Worm (Caenorhabditis elegans) whole organism, early embryonic: ENCODE measurements around the gene moma-1.

Source experiments
- B0310.2 ChIP-seq: sonication (generic microtip); optimal IDR thresholded peaks from 2 replicates; lab custom pipeline; 2016; ENCODE audit warnings: mild to moderate bottlenecking, missing genetic modification characterization, missing compliant biosample characterization
- F13C5.2 ChIP-seq: sonication (generic microtip); optimal IDR thresholded peaks from 2 replicates; lab custom pipeline; 2017; ENCODE audit warnings: mild to moderate bottlenecking, missing genetic modification characterization, inconsistent platforms, missing compliant biosample characterization
- aly-1 ChIP-seq: sonication (generic microtip); optimal IDR thresholded peaks from 2 replicates; lab custom pipeline; 2016; ENCODE audit warnings: missing genetic modification characterization, missing compliant biosample characterization
- ama-1 ChIP-seq: fragments of 150-350 bp; optimal IDR thresholded peaks from 2 replicates; lab custom pipeline; 2014
- ceh-13 ChIP-seq: fragments of 200-800 bp; sonication (Bioruptor generic); optimal IDR thresholded peaks from 2 replicates; lab custom pipeline; 2018; ENCODE audit warnings: mild to moderate bottlenecking, missing genetic modification characterization, missing compliant biosample characterization
- ceh-36 ChIP-seq: sonication (generic microtip); optimal IDR thresholded peaks from 2 replicates; lab custom pipeline; 2016; ENCODE audit warnings: missing genetic modification characterization, inconsistent platforms, missing compliant biosample characterization
- ets-7 ChIP-seq: sonication (generic microtip); optimal IDR thresholded peaks from 2 replicates; lab custom pipeline; 2016; ENCODE audit warnings: missing genotype, missing genetic modification characterization, missing compliant biosample characterization
- flt-1 ChIP-seq: fragments of 200-800 bp; sonication (Bioruptor generic); IDR thresholded peaks from 2 replicates; pipeline ENCODE4 v1.3.6; 2022; ENCODE audit warnings: missing genetic modification characterization, missing compliant biosample characterization
- hmbx-1 ChIP-seq: sonication (generic microtip); optimal IDR thresholded peaks from 2 replicates; lab custom pipeline; 2016; ENCODE audit warnings: mild to moderate bottlenecking, missing genetic modification characterization, missing compliant biosample characterization
- hmg-4 ChIP-seq: fragments of 200-800 bp; sonication (Bioruptor generic); optimal IDR thresholded peaks from 2 replicates; lab custom pipeline; 2018; ENCODE audit warnings: mild to moderate bottlenecking, missing genetic modification characterization, missing compliant biosample characterization
- hnd-1 ChIP-seq: sonication (generic microtip); optimal IDR thresholded peaks from 2 replicates; lab custom pipeline; 2016; ENCODE audit warnings: missing genetic modification characterization, missing compliant biosample characterization
- pes-1 ChIP-seq: fragments of 200-800 bp; sonication (Bioruptor generic); IDR thresholded peaks from 2 replicates; pipeline ENCODE4 v1.3.6; 2022; ENCODE audit warnings: missing genetic modification reagents, missing genetic modification characterization, missing compliant biosample characterization
- scrt-1 ChIP-seq: fragments of 200-800 bp; sonication (Bioruptor generic); IDR thresholded peaks from 2 replicates; pipeline ENCODE4 v1.3.6; 2022; ENCODE audit warnings: missing genetic modification characterization, missing compliant biosample characterization
- sea-1 ChIP-seq: fragments of 200-800 bp; sonication (Bioruptor generic); conservative IDR thresholded peaks from 2 replicates; pipeline ENCODE4 v1.3.6; 2022; ENCODE audit warnings: missing genetic modification characterization, missing compliant biosample characterization
- tbx-11 ChIP-seq: fragments of 200-800 bp; sonication (Bioruptor generic); IDR thresholded peaks from 2 replicates; pipeline ENCODE4 v1.3.6; 2022; ENCODE audit warnings: missing genetic modification characterization, missing compliant biosample characterization
- tbx-37 ChIP-seq: fragments of 200-800 bp; sonication (Bioruptor generic); conservative IDR thresholded peaks from 2 replicates; pipeline ENCODE4 v1.3.6; 2022; ENCODE audit warnings: missing genetic modification reagents, missing genetic modification characterization, missing compliant biosample characterization
- tra-4 ChIP-seq: sonication (generic microtip); optimal IDR thresholded peaks from 2 replicates; lab custom pipeline; 2017; ENCODE audit warnings: missing genetic modification characterization, missing compliant biosample characterization

The moma-1 gene

DNA sequence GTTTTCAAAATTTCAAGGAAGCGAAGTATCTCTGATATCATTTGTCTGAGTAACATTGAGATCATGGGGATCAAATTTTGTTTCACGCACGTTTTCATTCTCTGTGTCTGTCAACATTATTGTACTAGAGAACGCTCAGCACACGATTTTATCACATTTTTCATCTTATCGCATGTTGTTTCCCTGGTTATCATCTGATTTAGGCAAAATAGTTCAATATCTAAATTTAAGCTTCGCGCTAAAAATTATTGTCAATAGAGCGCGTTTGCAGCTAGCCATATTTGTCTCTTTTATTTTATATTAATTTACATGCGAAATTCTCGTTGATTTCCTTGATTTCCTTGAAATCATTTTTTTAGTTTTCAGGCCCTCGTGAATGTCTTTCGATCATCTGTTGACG, 6.7 kb downstream of the moma-1 start, which contains the start of gene K02F3.2:
Gene K02F3.2, plus strand, starts transcription at position 357 of the 400 bp plus-strand sequence.
- TF ChIP-seq ceh-36 (no peak), hmbx-1 (tag; lab: Kevin White, UChicago) (no peak), ama-1 (lab: Kevin White, UChicago) (no peak), tbx-11 (no peak), sea-1 (GFP tag; lab: Robert Waterston, UW) (no peak), hmg-4 (no peak), tra-4 (tag; lab: Kevin White, UChicago) (no peak), flt-1 (GFP tag; lab: Robert Waterston, UW) (no peak), aly-1 (tag; lab: Kevin White, UChicago) (no peak)

DNA sequence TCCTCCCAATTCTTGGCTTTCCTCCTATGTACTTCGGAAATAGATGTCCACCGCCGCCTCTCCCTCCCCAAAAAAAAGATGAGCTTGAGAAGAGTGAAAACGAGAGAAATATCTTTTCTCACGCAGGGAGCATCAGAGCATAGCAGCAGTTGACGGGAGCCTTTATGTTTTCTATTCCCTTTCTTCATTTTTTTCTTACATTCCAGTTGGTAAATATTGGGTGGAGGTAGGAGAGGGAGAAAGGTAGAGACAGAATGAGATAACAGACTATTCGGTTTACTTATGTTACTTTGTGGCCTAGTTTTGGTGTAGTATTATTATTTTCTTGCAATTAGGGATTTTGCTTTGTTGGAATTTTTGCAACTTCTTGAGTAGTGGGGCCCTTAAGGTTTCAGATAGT, 7.6 kb downstream of the moma-1 start:
- TF ChIP-seq hmbx-1 (tag; lab: Kevin White, UChicago) (no peak), tbx-37 (GFP tag; lab: Robert Waterston, UW) (no peak), ceh-36 (no peak), scrt-1 (GFP tag; lab: Robert Waterston, UW) (no peak), aly-1 (tag; lab: Kevin White, UChicago) (no peak), B0310.2 (tag; lab: Kevin White, UChicago) (no peak)

DNA sequence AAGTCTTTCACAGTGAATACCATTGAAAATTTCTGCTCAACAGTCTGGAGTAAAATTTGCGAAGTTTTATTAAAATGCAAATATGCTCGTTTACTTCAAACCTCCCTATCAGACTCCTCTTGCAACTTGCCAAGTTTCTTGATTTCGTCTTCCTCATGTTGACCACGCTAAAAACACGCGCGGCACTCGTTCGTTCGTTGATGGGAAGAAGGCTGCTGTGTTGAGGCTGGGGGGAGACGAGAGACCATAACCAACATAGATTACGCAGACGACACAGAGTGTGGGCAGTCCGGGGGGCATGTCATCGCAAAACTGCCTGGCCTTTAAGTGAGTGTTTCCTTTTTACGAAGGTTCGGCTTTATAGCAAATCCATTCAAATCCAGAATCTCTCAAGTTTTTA, 8.2 kb downstream of the moma-1 start:
- TF ChIP-seq tbx-37 (GFP tag; lab: Robert Waterston, UW), result no peak
- peak; percentile 23 for TF ChIP-seq hmg-4

DNA sequence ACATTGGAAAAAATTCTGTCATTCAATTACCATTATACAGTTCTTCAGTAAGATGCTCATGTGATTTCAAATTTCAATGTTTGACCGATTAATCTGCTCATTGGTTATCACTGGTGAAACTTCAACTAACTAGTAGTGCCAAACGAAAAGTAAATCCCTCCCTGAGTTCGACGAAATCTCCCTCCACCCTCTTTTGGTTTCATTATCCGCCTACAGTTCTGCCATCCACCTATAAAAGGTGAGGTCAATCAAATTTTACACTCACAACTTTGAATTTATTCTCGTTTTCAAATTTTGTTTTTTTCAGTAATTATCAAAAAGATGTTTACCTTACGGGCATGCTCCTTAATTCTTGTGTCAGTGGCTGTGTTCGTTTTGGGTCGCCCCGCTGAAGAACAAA, 9.6 kb downstream of the moma-1 start, which contains the start of gene far-8:
Gene far-8, plus strand, starts transcription at position 301 of the 400 bp plus-strand sequence.
- TF ChIP-seq ets-7 (tag; lab: Kevin White, UChicago) (no peak), hmg-4 (no peak), hmbx-1 (tag; lab: Kevin White, UChicago) (no peak), tbx-11 (no peak), F13C5.2 (tag; lab: Kevin White, UChicago) (no peak), hnd-1 (tag; lab: Kevin White, UChicago) (no peak), flt-1 (GFP tag; lab: Robert Waterston, UW) (no peak), sea-1 (GFP tag; lab: Robert Waterston, UW) (no peak), tra-4 (tag; lab: Kevin White, UChicago) (no peak), pes-1 (GFP tag; lab: Robert Waterston, UW) (no peak), aly-1 (tag; lab: Kevin White, UChicago) (no peak), ceh-36 (no peak), ama-1 (lab: Kevin White, UChicago) (no peak), scrt-1 (GFP tag; lab: Robert Waterston, UW) (no peak), ceh-13 (GFP tag; lab: Kevin White, UChicago) (no peak), B0310.2 (tag; lab: Kevin White, UChicago) (no peak)

ce11 chrIII:841177-841576, 11.0 kb downstream of the moma-1 start, which contains the start of gene K02F3.9:
Gene K02F3.9, minus strand, starts transcription at chrIII:841366.
- no peak for TF ChIP-seq hnd-1 (tag; lab: Kevin White, UChicago)

DNA sequence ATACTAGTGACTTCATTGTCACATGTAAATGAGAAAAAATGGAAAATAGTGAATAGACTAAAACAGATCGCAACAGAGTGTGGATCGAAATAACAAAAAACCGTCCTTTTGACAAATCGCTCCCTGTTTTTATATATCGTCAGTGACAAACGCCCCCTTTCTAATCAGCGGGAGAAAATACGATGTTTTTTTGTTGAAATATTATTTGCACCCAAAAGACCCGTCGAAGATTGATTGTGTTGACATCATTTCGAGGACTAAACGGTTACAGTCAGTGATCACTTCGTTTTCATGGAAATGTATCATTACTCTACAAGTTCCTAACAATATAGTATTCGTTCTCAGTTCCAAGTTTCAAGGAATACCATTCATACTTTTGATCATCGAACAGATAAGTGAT, 12.7 kb downstream of the moma-1 start, which contains the start of gene dos-3:
Gene dos-3, minus strand, starts transcription at position 101 of the 400 bp plus-strand sequence.
- TF ChIP-seq ceh-13 (GFP tag; lab: Kevin White, UChicago), result no peak
- no peak for TF ChIP-seq F13C5.2 (tag; lab: Kevin White, UChicago)
- TF ChIP-seq ceh-36, result no peak
- no peak for TF ChIP-seq scrt-1 (GFP tag; lab: Robert Waterston, UW)
- no peak for TF ChIP-seq sea-1 (GFP tag; lab: Robert Waterston, UW)
- no peak for TF ChIP-seq aly-1 (tag; lab: Kevin White, UChicago)
- no peak for TF ChIP-seq B0310.2 (tag; lab: Kevin White, UChicago)
- no peak for TF ChIP-seq hmg-4
- no peak for TF ChIP-seq pes-1 (GFP tag; lab: Robert Waterston, UW)
- TF ChIP-seq ama-1 (lab: Kevin White, UChicago), result no peak
- TF ChIP-seq flt-1 (GFP tag; lab: Robert Waterston, UW), result no peak
- no peak for TF ChIP-seq tbx-11
- TF ChIP-seq ets-7 (tag; lab: Kevin White, UChicago), result no peak
- TF ChIP-seq tbx-37 (GFP tag; lab: Robert Waterston, UW), result no peak

- TF ChIP-seq pes-1 (GFP tag; lab: Robert Waterston, UW) (peak; percentile 80; the same call in 1 of the 2 replicates), tbx-11 (0 out of 2 replicates have a peak, but pooled peaks have one; percentile 48), aly-1 (tag; lab: Kevin White, UChicago) (no peak), ama-1 (lab: Kevin White, UChicago) (peak; percentile 96), ceh-13 (GFP tag; lab: Kevin White, UChicago) (no peak), sea-1 (GFP tag; lab: Robert Waterston, UW) (peak; percentile 75; the same call in 1 of the 2 replicates), hmbx-1 (tag; lab: Kevin White, UChicago) (peak; percentile 39), tra-4 (tag; lab: Kevin White, UChicago) (peak; percentile 48), hnd-1 (tag; lab: Kevin White, UChicago) (peak; percentile 49), scrt-1 (GFP tag; lab: Robert Waterston, UW) (peak; percentile 78; the same call in 1 of the 2 replicates), B0310.2 (tag; lab: Kevin White, UChicago) (peak; percentile 44), tbx-37 (GFP tag; lab: Robert Waterston, UW) (peak; percentile 34; the same call in 1 of the 2 replicates), hmg-4 (peak; percentile 81), F13C5.2 (tag; lab: Kevin White, UChicago) (peak; percentile 75), ceh-36 (peak; percentile 62), flt-1 (GFP tag; lab: Robert Waterston, UW) (peak; percentile 29; the same call in 1 of the 2 replicates), ets-7 (tag; lab: Kevin White, UChicago) (no peak)
Observed at ce11 chrIII:835713-836278, 16.4 kb downstream of the moma-1 start.
